Fruit fly (Drosophila melanogaster) whole organism, adult: ENCODE data around the gene klu.

Experiments
- CG11617 ChIP-seq: fragments of 200-800 bp; sonication (Bioruptor generic); optimal IDR thresholded peaks from 2 replicates; lab custom pipeline; 2017; ENCODE audit warnings: mild to moderate bottlenecking, missing biosample characterization, missing genetic modification reagents, missing genetic modification characterization
- CG12768 ChIP-seq: fragments of 200-800 bp; sonication (Bioruptor generic); optimal IDR thresholded peaks from 2 replicates; lab custom pipeline; 2017; ENCODE audit warnings: missing biosample characterization, missing genetic modification characterization, mild to moderate bottlenecking, moderate library complexity, missing genetic modification reagents
- CG1620 ChIP-seq: fragments of 200-800 bp; sonication (Bioruptor generic); optimal IDR thresholded peaks from 2 replicates; lab custom pipeline; 2016; ENCODE audit warnings: missing biosample characterization, missing genetic modification characterization
- CG33017 ChIP-seq: fragments of 200-800 bp; sonication (Bioruptor generic); optimal IDR thresholded peaks from 2 replicates; lab custom pipeline; 2018; ENCODE audit warnings: missing biosample characterization, mild to moderate bottlenecking, missing genetic modification characterization, moderate library complexity
- Crg-1 ChIP-seq: fragments of 200-800 bp; sonication (Bioruptor generic); optimal IDR thresholded peaks from 2 replicates; lab custom pipeline; 2016; ENCODE audit warnings: missing biosample characterization, missing genetic modification characterization
- Mnt ChIP-seq: fragments of 200-800 bp; sonication (Bioruptor generic); optimal IDR thresholded peaks from 2 replicates; lab custom pipeline; 2016; ENCODE audit warnings: missing biosample characterization, mild to moderate bottlenecking, missing genetic modification characterization
- cic ChIP-seq: fragments of 200-800 bp; sonication (Bioruptor generic); optimal IDR thresholded peaks from 2 replicates; lab custom pipeline; 2017; ENCODE audit warnings: missing biosample characterization, mild to moderate bottlenecking, missing genetic modification characterization, moderate library complexity
- cnc ChIP-seq, 2 experiments: fragments of >200 bp; optimal IDR thresholded peaks; 2 replicates each; lab custom pipeline; 2017
- kay ChIP-seq: fragments of 200-800 bp; sonication (Bioruptor generic); peaks from one replicate; lab custom pipeline; 2016; ENCODE audit warnings: missing biosample characterization, missing genetic modification characterization, borderline replicate concordance
- tj ChIP-seq: fragments of 200-800 bp; sonication (Bioruptor generic); optimal IDR thresholded peaks from 3 replicates; lab custom pipeline; 2017; ENCODE audit warnings: missing biosample characterization, mild to moderate bottlenecking, missing genetic modification characterization, moderate library complexity
- toe ChIP-seq: fragments of 200-800 bp; sonication (Bioruptor generic); optimal IDR thresholded peaks from 2 replicates; lab custom pipeline; 2016; ENCODE audit warnings: missing biosample characterization, missing genetic modification characterization

DNA sequence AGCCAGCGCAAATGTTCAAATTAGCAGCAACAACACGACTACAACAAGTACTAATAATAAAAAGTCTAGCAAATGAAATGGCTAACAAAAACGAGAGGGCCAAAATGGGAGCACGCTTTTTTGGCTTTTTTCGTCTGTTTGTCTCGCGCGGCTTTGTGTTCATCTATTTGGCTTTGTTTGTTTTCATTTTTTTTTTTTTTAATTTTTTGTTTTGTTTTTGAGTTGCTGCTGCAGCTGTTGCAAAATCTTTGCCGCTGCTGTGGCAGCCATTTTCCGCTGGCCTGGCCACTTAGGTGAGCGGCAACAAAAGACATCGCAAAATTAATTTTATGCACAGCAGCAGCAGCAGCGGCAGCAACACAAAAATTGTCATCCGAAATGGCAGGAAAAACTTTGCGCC, 70.9 kb downstream of the klu start:
- TF ChIP-seq CG33017 (tag; lab: Kevin White, UChicago) (no peak), cic (GFP tag; lab: Kevin White, UChicago) (no peak), Crg-1 (GFP tag; lab: Kevin White, UChicago) (no peak), kay (GFP tag; lab: Kevin White, UChicago) (no peak), CG12768 (GFP tag; lab: Kevin White, UChicago) (no peak), CG11617 (GFP tag; lab: Kevin White, UChicago) (no peak), cnc (optimal IDR thresholded peaks at IDR 0.05; lab: Kevin White, UChicago) (no peak), Mnt (GFP tag; lab: Kevin White, UChicago) (no peak), toe (GFP tag; lab: Kevin White, UChicago) (no peak), tj (no peak), CG1620 (no peak)
